Worm (Caenorhabditis elegans): ENCODE data around the gene Y37B11A.3.

DNA sequence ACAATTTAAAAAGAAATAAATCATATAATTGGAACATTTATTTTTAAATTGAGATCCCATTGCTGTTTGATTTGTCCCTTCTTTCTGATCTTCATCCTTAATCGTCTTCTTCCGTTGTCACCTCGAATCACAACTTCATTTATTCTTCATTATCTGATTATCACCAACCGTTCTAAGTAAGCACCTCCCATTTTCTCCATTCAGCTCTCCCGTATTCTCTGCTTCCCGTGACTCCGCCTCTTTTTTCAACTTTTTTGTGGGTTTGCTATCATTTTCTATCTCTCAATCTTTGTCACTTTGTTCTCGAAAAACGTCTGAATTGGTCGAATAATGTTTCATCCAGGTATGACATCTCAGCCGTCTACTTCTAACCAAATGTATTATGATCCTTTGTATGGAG is 30.8 kb upstream of the Y37B11A.3 start, which contains the start of gene sma-4:
- no peak for TF ChIP-seq F57A8.1 (GFP tag; optimal IDR thresholded peaks at IDR 0.05)
- TF ChIP-seq pha-4 (tag; optimal IDR thresholded peaks at IDR 0.05) = no peak
- no peak for TF ChIP-seq F22D6.2 (tag; optimal IDR thresholded peaks at IDR 0.05)
- no peak for TF ChIP-seq sea-2 (GFP tag; IDR thresholded peaks at IDR 0.05)
- no peak for TF ChIP-seq egl-18 (GFP tag; IDR thresholded peaks at IDR 0.05)
- no peak for TF ChIP-seq madf-10 (tag; optimal IDR thresholded peaks at IDR 0.05)
- TF ChIP-seq ama-1 (optimal IDR thresholded peaks at IDR 0.05) = no peak
- TF ChIP-seq ama-1 (GFP tag; optimal IDR thresholded peaks at IDR 0.05) = no peak
- TF ChIP-seq rec-8 (tag; optimal IDR thresholded peaks at IDR 0.05) = no peak
